Fruit fly (Drosophila melanogaster) whole organism, pupa: ENCODE measurements around the gene CG9497.

Experiments
- CG10348 ChIP-seq: fragments of 200-800 bp; sonication (Bioruptor generic); IDR thresholded peaks from 2 replicates; pipeline ENCODE4 v1.3.6; 2022; ENCODE audit warnings: missing biosample characterization, missing genetic modification characterization
- CG32121 ChIP-seq: fragments of 200-800 bp; sonication (Bioruptor generic); IDR thresholded peaks from 2 replicates; pipeline ENCODE4 v1.3.6; 2022; ENCODE audit warnings: missing biosample characterization, missing genetic modification characterization
- CG8159 ChIP-seq: fragments of 200-800 bp; sonication (Bioruptor generic); optimal IDR thresholded peaks from 3 replicates; lab custom pipeline; 2018; ENCODE audit warnings: missing biosample characterization, mild to moderate bottlenecking, missing genetic modification characterization, moderate library complexity
- EcR ChIP-seq: fragments of 200-800 bp; sonication (Bioruptor generic); optimal IDR thresholded peaks from 3 replicates; lab custom pipeline; 2019; ENCODE audit warnings: missing biosample characterization, missing genetic modification characterization, mild to moderate bottlenecking, moderate library complexity, missing genetic modification reagents
- fd96Ca ChIP-seq: fragments of 200-800 bp; sonication (Bioruptor generic); IDR thresholded peaks from 3 replicates; pipeline ENCODE4 v1.3.6; 2022; ENCODE audit warnings: missing biosample characterization, missing genetic modification characterization

DNA sequence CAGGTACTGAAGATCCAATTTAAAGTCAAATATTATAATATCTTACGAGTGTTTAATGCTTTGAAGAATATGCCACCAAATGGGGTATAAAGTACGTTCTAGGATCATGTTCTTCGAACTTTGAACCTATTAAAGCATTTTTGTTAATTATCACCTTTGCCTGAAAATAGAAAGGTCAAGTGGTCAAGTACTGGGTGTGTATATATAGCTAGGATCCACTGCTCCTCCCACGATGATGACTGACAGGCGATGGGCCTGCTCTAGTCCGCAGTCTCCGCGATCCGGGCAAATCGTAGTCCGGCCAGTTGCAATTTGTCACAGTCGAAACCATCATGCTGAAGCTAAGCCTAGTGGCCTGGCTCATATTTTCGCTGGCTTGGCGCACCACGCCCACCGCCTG is 32.7 kb upstream of the CG9497 start, which contains the start of gene Nepl5:
- TF ChIP-seq CG32121 (GFP tag; lab: Robert Waterston, UW) (no peak), CG10348 (no peak), CG8159 (tag; lab: Kevin White, UChicago) (no peak), fd96Ca (GFP tag; lab: Robert Waterston, UW) (no peak), EcR (GFP tag; lab: Kevin White, UChicago) (no peak)
